Worm (Caenorhabditis elegans) whole organism, dauer: Measurements from ENCODE around the gene hlh-27.

Source experiments
- unc-62 ChIP-seq: sonication (generic microtip); optimal IDR thresholded peaks from 2 replicates; lab custom pipeline; 2017; ENCODE audit warnings: missing biosample characterization, missing genetic modification reagents, missing genetic modification characterization

hlh-27 gene

DNA sequence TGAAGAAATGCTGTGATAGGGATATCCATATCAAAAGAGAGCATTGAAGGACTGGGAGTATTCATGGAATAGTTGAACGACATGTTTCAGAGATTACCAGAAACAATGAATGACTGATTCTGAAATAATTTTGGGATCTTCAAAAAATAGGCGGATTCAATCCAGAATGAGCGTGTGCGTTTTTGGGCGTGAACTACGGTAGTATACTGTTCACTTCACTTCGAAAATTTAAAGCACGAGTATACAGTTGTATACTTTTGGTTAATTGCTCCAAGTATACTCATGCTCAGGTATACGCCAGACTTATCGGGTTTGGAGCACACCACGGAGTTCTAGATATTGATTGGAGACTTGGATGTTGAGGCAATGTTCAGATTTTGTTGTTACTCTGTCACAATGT, 14.7 kb downstream of the hlh-27 start, which contains the start of gene tbx-35:
Gene tbx-35 (minus strand): TSS at position 101 of the 400 bp plus-strand sequence.
- TF ChIP-seq unc-62 = no peak

DNA sequence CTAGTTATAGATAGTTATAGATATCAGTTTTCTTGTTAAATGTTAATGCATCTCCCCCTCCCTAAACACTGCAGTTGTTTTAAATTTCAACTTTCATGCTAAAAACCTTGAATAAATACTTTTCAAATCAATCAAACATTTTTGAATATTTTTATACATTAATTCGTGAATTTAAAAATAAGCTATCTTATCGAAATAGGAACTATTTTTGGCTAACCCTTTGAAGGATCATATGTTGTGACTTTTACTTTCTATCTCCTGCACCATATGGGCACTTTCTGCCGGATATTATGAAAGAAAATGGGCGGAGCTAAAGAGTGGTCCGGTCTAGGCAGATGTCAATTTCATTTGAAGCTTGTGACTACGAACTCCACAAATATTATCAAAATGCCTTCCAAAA, 17.4 kb downstream of the hlh-27 start, which contains the start of gene ZK177.11:
Gene ZK177.11 (plus strand): TSS at position 301 of the 400 bp plus-strand sequence.
- no peak for TF ChIP-seq unc-62

DNA sequence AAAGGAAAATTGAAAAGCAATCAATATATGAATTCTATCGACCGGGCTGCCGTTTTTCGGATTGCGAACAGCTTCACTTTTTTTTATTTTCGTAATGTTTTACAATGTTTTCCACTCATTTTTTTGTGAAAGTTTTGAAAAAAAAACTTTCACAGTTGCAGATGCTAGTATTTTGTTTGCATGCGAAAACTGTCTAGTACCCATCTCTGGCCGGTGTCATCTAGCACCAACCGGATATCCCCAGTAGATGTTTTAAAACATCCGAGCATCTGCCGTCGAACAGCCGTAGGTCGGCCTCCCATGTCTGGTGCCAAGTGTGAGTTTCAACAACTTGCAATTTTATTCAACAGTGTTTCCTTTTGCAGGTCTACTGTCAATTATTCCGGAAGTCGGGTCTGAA, 18.6 kb downstream of the hlh-27 start, which contains the start of gene ZK177.12:
Gene ZK177.12 (plus strand): TSS at position 301 of the 400 bp plus-strand sequence.
- TF ChIP-seq unc-62 = no peak

DNA sequence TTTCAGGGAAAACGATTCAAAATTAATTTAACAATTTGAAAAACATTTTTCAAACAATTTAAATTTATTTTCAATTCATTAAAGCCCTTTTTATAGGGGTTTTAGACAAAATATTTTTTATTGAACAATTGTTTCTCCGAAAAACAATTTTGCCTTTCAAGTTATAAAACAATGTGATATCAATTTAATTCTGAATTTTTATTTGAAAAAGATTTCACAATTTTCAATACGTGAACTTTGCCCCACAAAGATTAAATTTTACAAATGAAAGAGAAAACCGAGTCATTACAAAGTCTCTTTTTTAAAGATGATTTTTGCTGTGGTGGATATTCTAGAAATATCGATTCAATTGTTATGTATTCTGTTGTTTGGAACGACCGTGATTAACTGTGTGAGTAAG, 21.1 kb downstream of the hlh-27 start, which contains the start of gene ZK177.2:
Gene ZK177.2 (plus strand): TSS at position 301 of the 400 bp plus-strand sequence.
- no peak for TF ChIP-seq unc-62

DNA sequence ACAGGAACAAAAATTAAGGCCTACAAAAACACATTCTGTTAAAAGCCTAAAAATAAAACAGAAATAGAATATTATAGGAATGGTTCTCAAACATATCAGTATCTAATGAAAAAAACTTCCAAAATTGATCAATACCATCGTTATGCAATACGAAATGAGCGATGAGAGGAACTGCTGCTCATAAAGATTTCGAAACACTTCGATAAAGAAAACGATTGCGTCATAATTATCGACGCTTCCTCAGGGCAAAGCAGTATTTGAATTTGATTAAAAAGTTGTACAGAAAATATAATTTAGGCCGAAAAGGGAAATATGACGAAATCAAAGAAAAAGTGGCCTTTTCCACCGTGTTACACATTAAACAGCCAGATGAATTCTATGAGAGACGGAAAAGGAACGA, 22.0 kb downstream of the hlh-27 start:
- TF ChIP-seq unc-62 = no peak

DNA sequence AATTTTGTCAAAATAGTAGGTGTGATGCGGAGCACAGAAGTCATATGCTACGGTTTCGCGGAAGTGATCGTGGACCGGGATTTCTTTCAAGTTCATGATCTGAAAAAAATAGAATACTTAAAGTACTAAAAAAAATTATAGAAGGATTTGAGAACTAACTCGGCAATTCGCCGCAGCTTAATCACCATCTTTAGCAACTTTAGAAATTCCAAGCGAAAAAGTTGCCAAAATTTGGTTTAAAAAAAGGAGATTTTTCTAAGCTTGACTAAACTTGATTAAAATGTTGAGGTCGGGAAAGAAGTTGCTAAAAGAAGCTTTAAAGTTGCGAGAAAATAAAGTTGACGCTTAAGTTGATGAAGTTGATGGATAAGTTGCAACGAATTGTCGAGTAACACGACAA, 22.4 kb downstream of the hlh-27 start, which contains the start of gene ZK177.9:
Gene ZK177.9 (minus strand): TSS at position 101 of the 400 bp plus-strand sequence.
- no peak for TF ChIP-seq unc-62

DNA sequence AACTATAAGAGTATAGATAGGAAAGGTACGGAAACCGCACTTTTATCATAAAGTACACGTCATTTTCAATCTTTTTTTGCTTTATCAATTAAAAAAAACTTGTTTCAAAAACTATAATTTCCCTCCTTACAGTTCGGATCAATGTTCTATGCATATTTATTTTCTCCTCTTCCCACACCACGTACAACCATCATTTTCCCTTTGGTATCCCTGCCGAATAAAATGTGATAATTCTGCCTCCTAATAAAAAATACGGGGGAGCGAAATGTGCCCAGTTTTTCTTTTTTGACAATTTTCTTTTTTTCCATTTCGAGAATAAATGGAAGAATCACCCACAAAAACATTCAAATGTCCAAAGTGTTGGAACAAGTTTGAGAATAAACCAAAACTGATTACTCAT, 24.5 kb downstream of the hlh-27 start, which contains the start of gene ZK177.3:
Gene ZK177.3 (plus strand): TSS at position 301 of the 400 bp plus-strand sequence.
- TF ChIP-seq unc-62 = no peak

DNA sequence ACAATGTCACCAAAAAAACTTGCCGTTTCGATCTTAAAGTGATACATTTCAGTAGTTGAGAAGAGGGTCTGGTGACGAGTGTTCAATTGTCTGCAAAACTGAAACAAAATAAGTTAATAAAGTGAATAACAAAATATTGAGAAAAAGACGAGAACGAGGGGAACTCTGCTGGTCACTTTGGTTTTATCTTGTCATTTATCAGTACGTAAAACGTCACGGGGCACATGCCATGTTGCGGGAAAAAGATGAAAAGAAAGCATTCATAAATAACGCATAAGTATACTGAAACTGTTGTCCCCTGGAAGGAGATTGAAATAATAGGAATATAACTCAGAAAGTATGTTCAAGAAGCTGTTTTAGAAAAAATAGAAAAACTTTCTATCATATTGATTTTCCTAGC, 25.2 kb downstream of the hlh-27 start, which contains the start of gene sahd-1:
Gene sahd-1 (minus strand): TSS at position 100 of the 400 bp plus-strand sequence.
- TF ChIP-seq unc-62 = no peak

DNA sequence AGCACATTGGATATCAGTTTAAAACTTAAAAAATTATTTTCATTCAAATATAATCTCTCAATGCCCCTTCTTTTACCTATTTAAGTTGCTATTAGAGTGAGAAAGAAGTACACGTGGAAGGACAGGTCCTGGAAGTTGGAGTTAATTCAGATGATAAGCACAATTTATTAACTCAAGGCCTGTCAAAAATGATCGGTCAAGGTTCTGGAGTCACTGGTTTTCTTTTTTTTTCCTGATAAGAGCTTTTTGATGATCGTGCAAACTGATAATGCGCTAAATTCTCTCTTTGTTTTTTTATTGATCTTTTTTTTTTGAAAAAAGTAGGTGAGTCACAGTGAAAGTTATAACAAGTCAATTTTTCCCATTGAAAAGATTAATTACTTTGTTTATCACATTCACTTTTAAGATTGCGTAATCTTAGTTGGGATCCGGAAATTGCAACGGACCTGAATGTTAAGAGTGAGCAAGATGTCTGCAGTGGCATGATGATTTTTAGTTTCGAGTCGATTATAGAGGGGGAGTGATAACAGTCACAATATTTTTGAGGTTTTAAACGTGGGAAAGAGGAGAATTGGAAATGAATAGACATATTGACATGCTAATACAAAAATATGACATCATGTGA, 27.4 kb downstream of the hlh-27 start:
- no peak for TF ChIP-seq unc-62

DNA sequence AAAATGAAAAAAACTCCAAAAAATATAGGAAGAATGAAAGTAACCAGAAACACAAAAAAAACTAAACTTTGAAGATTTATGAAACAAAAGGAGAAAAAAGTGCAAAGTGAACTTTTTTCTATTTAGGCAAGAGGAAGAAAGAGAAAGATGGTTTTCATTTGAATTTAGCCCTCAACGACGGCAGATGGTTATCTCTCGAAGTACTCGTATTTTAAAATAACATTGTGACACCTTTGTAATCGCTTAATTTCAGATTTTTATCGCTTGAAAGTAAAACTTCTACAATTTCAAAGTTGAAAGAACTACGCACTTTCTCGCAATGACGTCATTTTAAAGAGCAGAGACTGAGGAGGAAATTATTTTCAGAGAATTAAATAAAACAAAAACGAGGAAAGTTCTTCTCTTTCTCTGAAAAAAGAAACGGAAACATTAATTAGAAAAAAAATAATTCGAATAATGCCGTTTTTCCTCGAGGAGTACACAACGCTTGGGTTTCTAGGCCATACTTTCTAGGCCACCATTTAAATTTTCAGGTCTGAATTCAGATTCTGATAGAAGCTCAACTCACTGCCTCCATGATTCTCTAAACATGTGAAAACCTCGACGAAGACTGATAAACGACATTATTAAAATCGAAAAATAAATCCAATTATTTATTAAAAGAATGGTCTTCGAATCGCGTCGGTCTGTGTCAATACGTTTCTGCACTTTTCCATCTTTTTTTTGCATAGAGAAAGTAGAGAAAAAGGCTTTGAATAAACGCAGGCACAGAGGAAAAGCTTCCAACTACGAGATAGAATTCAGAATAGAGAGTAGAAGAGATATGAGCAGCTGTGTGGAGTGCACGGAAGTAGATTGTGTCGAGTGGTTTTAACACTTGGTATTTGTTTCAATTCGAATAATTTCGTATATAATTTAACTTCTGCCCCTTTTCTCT, 28.3 kb downstream of the hlh-27 start:
- no peak for TF ChIP-seq unc-62

DNA sequence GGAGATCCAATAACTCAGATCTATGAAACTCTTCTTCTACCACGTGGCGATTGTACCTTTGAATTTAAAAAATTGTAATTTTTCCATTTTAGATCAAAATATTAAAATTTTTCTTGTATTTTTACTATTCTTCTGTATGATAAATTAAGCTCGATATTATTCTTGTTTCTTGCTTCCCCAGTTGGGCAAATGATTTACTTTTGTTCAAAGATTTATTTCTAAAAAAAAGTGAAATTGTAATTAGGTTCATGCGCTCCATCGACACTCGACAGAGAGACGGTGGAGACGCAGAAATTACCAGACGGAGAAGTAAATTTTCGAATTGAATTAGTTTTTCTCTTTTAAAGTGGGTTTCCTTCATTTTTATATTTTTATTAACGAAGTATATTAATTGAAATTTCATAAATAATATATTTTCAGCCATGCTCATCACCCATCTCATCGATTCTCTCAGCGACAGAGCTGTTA, 34.2 kb downstream of the hlh-27 start, which contains the start of gene npp-24:
Gene npp-24 (plus strand): TSS at position 51 of the 468 bp plus-strand sequence.
- TF ChIP-seq unc-62 = no peak

DNA sequence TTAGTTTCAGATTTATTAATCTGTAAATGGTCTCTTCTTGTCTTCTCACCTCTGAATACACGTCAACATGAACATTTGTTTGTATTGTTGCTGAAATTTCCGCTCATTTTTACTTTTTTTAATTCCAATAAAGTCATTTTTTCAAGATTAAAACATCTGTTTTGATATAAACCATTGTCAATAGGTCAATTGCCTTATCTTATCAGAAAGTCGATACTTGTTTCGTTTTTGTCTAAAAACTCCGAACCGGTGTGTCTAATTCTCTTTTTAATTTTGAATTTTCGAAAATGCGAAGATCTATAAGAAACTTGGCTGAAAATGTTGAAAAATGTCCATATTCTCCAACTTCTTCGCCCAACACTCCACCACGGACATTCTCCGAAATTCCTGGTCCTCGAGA, 36.3 kb downstream of the hlh-27 start, which contains the start of gene cyp-44A1:
Gene cyp-44A1 (plus strand): TSS at position 285 of the 400 bp plus-strand sequence.
- TF ChIP-seq unc-62 = no peak

DNA sequence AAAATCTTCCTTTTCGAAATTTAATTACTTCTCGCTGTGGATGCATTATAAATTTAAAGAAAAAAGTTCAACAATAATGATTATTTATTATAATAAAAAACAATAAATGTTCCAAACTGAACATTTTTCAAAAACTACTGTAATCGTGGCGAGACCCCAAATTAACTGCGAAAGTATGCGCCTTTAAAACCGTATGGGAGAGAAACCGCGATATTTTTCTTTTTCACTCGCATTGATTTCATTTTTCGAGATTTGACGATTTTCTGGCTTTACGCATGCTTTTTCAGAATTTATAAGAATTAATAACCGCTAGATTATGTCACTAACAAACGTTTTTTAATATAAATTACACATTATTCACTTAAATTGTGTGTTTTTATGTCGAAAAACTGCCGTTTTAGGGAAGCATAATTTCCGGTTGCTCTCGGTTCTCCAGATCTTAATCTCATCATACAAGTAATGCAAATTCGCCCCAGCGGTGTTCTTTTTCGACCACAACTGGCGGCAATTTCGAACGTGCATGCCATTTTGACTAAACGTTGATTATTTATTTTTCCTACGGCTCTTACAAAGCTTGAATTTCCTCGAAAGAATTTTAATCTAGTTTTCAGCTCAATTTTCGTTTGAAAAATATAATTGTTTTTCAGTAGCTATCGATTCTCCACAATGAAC, 38.9 kb downstream of the hlh-27 start, which contains the start of gene F12A10.8:
Gene F12A10.8 (minus strand): TSS at position 79 of the 672 bp plus-strand sequence.
- no peak for TF ChIP-seq unc-62

DNA sequence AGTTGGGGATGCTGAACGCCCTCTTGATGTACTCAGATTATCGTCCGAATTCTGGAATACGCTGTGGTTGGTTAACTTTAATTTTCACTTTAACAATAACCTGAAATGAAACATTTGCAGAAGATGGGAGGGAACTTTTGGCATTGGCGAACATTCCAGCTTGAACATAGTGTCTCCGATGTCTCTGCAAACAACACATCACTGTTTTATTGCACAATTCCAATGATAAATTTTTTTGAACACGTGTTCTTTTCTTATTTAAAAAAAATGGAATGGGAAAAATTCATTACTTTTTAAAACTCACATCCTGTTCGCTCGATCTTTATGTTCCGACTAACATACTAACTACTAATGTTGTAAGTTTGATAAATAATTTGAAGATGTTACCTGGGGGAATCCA, 39.5 kb downstream of the hlh-27 start, which contains the start of gene fzy-1:
Gene fzy-1 (plus strand): TSS at position 301 of the 400 bp plus-strand sequence.
- no peak for TF ChIP-seq unc-62

DNA sequence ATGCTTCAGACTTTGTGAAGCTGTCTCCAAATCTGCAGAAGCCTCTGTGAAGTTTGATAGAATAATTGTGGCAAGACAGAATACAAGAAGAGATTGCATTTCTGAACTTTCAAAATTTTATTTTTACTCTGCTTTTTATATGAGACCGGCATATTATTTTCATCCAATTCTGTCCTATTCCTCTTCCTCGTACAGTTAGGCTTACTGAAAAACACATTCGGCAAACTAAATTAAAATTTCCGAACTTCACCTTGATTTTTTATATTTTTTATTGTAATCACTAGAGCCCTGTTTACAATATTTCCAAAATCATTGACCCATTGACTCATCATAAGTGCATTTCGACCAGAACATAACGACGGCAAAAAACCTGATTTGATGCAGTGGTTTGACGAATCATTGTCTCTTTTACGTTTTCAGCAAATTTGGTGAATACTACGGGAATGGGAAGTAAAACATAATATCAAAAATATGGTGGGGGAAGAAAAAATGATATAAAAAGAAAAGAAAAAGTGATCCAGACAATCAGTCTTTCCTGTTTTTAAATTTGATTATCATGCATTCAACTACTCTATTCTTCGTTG, 41.8 kb downstream of the hlh-27 start, which contains the start of the genes suex-1 and F12A10.9:
Gene suex-1 (minus strand): TSS at position 101 of the 584 bp plus-strand sequence.
Gene F12A10.9 (plus strand): TSS at position 534 of the 584 bp plus-strand sequence.
- no peak for TF ChIP-seq unc-62
